Fruit fly (Drosophila melanogaster): ENCODE measurements around the gene ND-B22.

ND-B22 gene

dm6 chr2L:13394903-13395302 is 24.0 kb upstream of the ND-B22 start, which contains the start of gene RpL24 (continued):
- TF ChIP-seq CG7357 (GFP tag; IDR thresholded peaks at IDR 0.05) (peak; percentile 37; the same call in 1 of the 3 replicates), emc (GFP tag; optimal IDR thresholded peaks at IDR 0.05) (peak; percentile 82), CG8089 (GFP tag; optimal IDR thresholded peaks at IDR 0.05) (peak; percentile 92), CG3995 (GFP tag; optimal IDR thresholded peaks at IDR 0.05) (peak; percentile 79), nom (GFP tag; optimal IDR thresholded peaks at IDR 0.05) (peak; percentile 93), ro (GFP tag; IDR thresholded peaks at IDR 0.05) (peak; percentile 40; the same call in 1 of the 2 replicates), HLH4C (GFP tag; IDR thresholded peaks at IDR 0.05; ENCODE audit: partially characterized antibody) (no peak), unpg (GFP tag; optimal IDR thresholded peaks at IDR 0.05) (peak; percentile 90), CG5180 (GFP tag; optimal IDR thresholded peaks at IDR 0.05) (peak; percentile 80), CG6813 (GFP tag; optimal IDR thresholded peaks at IDR 0.05) (peak; percentile 97), Sry-β (GFP tag; optimal IDR thresholded peaks at IDR 0.05) (peak; percentile 67), CG11696 (GFP tag; IDR thresholded peaks at IDR 0.05) (peak; percentile 77), CG7556 (GFP tag; optimal IDR thresholded peaks at IDR 0.05) (peak; percentile 71), jing (GFP tag; optimal IDR thresholded peaks at IDR 0.05) (peak; percentile 46), trh (GFP tag; optimal IDR thresholded peaks at IDR 0.05) (peak; percentile 69), CG10543 (GFP tag; optimal IDR thresholded peaks at IDR 0.05) (peak; percentile 96), CG17829 (tag; optimal IDR thresholded peaks at IDR 0.05) (peak; percentile 82), CG14667 (GFP tag; IDR thresholded peaks at IDR 0.05) (peak; percentile 24; the same call in 1 of the 2 replicates), klu (GFP tag; IDR thresholded peaks at IDR 0.05) (peak; percentile 22; the same call in 1 of the 2 replicates), Hr39 (optimal IDR thresholded peaks at IDR 0.05) (no peak), CG10959 (GFP tag; IDR thresholded peaks at IDR 0.05) (peak; percentile 73), CG6175 (GFP tag; IDR thresholded peaks at IDR 0.05) (peak; percentile 84; the same call in 2 of the 3 replicates), CG9876 (GFP tag; optimal IDR thresholded peaks at IDR 0.05) (peak; percentile 88), CG15601 (tag; optimal IDR thresholded peaks at IDR 0.05) (peak; percentile 84), psq (GFP tag; optimal IDR thresholded peaks at IDR 0.05) (peak; percentile 83), lov (optimal IDR thresholded peaks at IDR 0.05) (no peak), lov (GFP tag; IDR thresholded peaks at IDR 0.05) (peak; percentile 98), CG12071 (GFP tag; optimal IDR thresholded peaks at IDR 0.05) (peak; percentile 96), Deaf1 (tag; optimal IDR thresholded peaks at IDR 0.05) (peak; percentile 64), ara (GFP tag; IDR thresholded peaks at IDR 0.05) (peak; percentile 71; the same call in 1 of the 2 replicates), gcm2 (GFP tag; optimal IDR thresholded peaks at IDR 0.05) (peak; percentile 90), CG17361 (GFP tag; IDR thresholded peaks at IDR 0.05) (peak; percentile 83), CG8765 (GFP tag; IDR thresholded peaks at IDR 0.05) (no peak), nerfin-1 (tag; optimal IDR thresholded peaks at IDR 0.05) (peak; percentile 85), CG14860 (GFP tag; IDR thresholded peaks at IDR 0.05; ENCODE audit: partially characterized antibody) (no peak), pan (optimal IDR thresholded peaks at IDR 0.05) (no peak), pan (GFP tag; optimal IDR thresholded peaks at IDR 0.05 in 1 of 2, IDR thresholded peaks at IDR 0.05 in 1 of 2) (peak in 1 of 2 experiments; percentile 88), CG11560 (tag; IDR thresholded peaks at IDR 0.05) (no peak), CG18011 (GFP tag; optimal IDR thresholded peaks at IDR 0.05) (peak; percentile 83), CG10147 (GFP tag; optimal IDR thresholded peaks at IDR 0.05) (peak; percentile 85), knrl (GFP tag; IDR thresholded peaks at IDR 0.05; ENCODE audit: partially characterized antibody) (no peak; the same call in 2 of the 3 replicates), slbo (GFP tag; IDR thresholded peaks at IDR 0.05) (peak; percentile 75), jigr1 (GFP tag; IDR thresholded peaks at IDR 0.05) (no peak), chinmo (GFP tag; IDR thresholded peaks at IDR 0.05; ENCODE audit: partially characterized antibody) (no peak), Elba2 (GFP tag; optimal IDR thresholded peaks at IDR 0.05) (no peak), dmrt99B (tag; optimal IDR thresholded peaks at IDR 0.05) (peak; percentile 80), Adf1 (GFP tag; IDR thresholded peaks at IDR 0.05) (peak; percentile 63), Tbp (GFP tag; optimal IDR thresholded peaks at IDR 0.05) (no peak), CG34422 (GFP tag; IDR thresholded peaks at IDR 0.05) (peak; percentile 90; the same call in 2 of the 3 replicates), seq (GFP tag; IDR thresholded peaks at IDR 0.05) (peak; percentile 80), Awh (GFP tag; IDR thresholded peaks at IDR 0.05) (peak; percentile 91), CG8478 (optimal IDR thresholded peaks at IDR 0.05) (no peak)

Data from whole organism, embryonic.